Fruit fly (Drosophila melanogaster): Measurements from ENCODE around the gene CG10738.

Gene CG10738

dm6 chr3L:13486860-13487404, 36.4 kb downstream of the CG10738 start:
- TF ChIP-seq CG1620 (GFP tag; optimal IDR thresholded peaks at IDR 0.05) (no peak), CG33017 (tag; optimal IDR thresholded peaks at IDR 0.05) (no peak), CG14711 (tag; optimal IDR thresholded peaks at IDR 0.05) (no peak), ovo (GFP tag; optimal IDR thresholded peaks at IDR 0.05) (no peak), cnc (optimal IDR thresholded peaks at IDR 0.05) (no peak), CG12768 (GFP tag; optimal IDR thresholded peaks at IDR 0.05) (no peak), Mnt (GFP tag; optimal IDR thresholded peaks at IDR 0.05) (no peak)

- TF ChIP-seq cnc (optimal IDR thresholded peaks at IDR 0.05) (no peak), CG1620 (GFP tag; optimal IDR thresholded peaks at IDR 0.05) (no peak), CG7045 (GFP tag; optimal IDR thresholded peaks at IDR 0.05) (no peak)
These were observed 37.7 kb downstream of the CG10738 start for dm6 chr3L:13488129-13488876.

- TF ChIP-seq tj (GFP tag; optimal IDR thresholded peaks at IDR 0.05) (peak; percentile 47), kay (GFP tag; ENCODE audit: borderline replicate concordance) (no peak), CG1620 (GFP tag; optimal IDR thresholded peaks at IDR 0.05) (no peak), Mnt (GFP tag; optimal IDR thresholded peaks at IDR 0.05) (no peak)
These were observed 38.7 kb downstream of the CG10738 start for dm6 chr3L:13489193-13489752.

dm6 chr3L:13490689-13491348, 40.2 kb downstream of the CG10738 start:
- TF ChIP-seq cnc (optimal IDR thresholded peaks at IDR 0.05), result no peak
- TF ChIP-seq tj (GFP tag; optimal IDR thresholded peaks at IDR 0.05), result peak; percentile 36

dm6 chr3L:13494363-13495015, 43.9 kb downstream of the CG10738 start:
- TF ChIP-seq ovo (GFP tag; optimal IDR thresholded peaks at IDR 0.05), result no peak
- TF ChIP-seq kay (GFP tag; ENCODE audit: borderline replicate concordance), result no peak
- no peak for TF ChIP-seq pad (GFP tag; optimal IDR thresholded peaks at IDR 0.05)
- TF ChIP-seq CG14711 (tag; optimal IDR thresholded peaks at IDR 0.05), result no peak
- no peak for TF ChIP-seq CG5204 (GFP tag; optimal IDR thresholded peaks at IDR 0.05)
- no peak for TF ChIP-seq cic (GFP tag; optimal IDR thresholded peaks at IDR 0.05)
- TF ChIP-seq bab1 (GFP tag; optimal IDR thresholded peaks at IDR 0.05), result peak; percentile 37
- peak; percentile 53 for TF ChIP-seq tj (GFP tag; optimal IDR thresholded peaks at IDR 0.05)

dm6 chr3L:13495065-13495464, 44.5 kb downstream of the CG10738 start:
- TF ChIP-seq tj (GFP tag; optimal IDR thresholded peaks at IDR 0.05) (peak; percentile 17), Hr96 (GFP tag; optimal IDR thresholded peaks at IDR 0.05) (no peak), CG12768 (GFP tag; optimal IDR thresholded peaks at IDR 0.05) (no peak), CG5204 (GFP tag; optimal IDR thresholded peaks at IDR 0.05) (no peak), CG14711 (tag; optimal IDR thresholded peaks at IDR 0.05) (no peak), cic (GFP tag; optimal IDR thresholded peaks at IDR 0.05) (no peak), kay (GFP tag; ENCODE audit: borderline replicate concordance) (no peak), CG7045 (GFP tag; optimal IDR thresholded peaks at IDR 0.05) (no peak)

dm6 chr3L:13497720-13498355, 47.3 kb downstream of the CG10738 start:
- TF ChIP-seq CG12768 (GFP tag; optimal IDR thresholded peaks at IDR 0.05) (peak; percentile 27), Clk (GFP tag; optimal IDR thresholded peaks at IDR 0.05) (no peak), ovo (GFP tag; optimal IDR thresholded peaks at IDR 0.05) (peak; percentile 37), tj (GFP tag; optimal IDR thresholded peaks at IDR 0.05) (peak; percentile 87), cic (GFP tag; optimal IDR thresholded peaks at IDR 0.05) (peak; percentile 38)

- TF ChIP-seq CG11617 (GFP tag; optimal IDR thresholded peaks at IDR 0.05) (no peak), toe (GFP tag; optimal IDR thresholded peaks at IDR 0.05) (no peak), pad (GFP tag; optimal IDR thresholded peaks at IDR 0.05) (no peak), CG33017 (tag; optimal IDR thresholded peaks at IDR 0.05) (no peak), bab1 (GFP tag; optimal IDR thresholded peaks at IDR 0.05) (no peak), Crg-1 (GFP tag; optimal IDR thresholded peaks at IDR 0.05) (no peak), CG14711 (tag; optimal IDR thresholded peaks at IDR 0.05) (no peak), tj (GFP tag; optimal IDR thresholded peaks at IDR 0.05) (no peak), kay (GFP tag; ENCODE audit: borderline replicate concordance) (no peak), CG1620 (GFP tag; optimal IDR thresholded peaks at IDR 0.05) (no peak), CG7045 (GFP tag; optimal IDR thresholded peaks at IDR 0.05) (no peak)
These were observed 49.0 kb downstream of the CG10738 start for dm6 chr3L:13499531-13499930.

Data from whole organism, adult.